In the genomic region with DNA sequence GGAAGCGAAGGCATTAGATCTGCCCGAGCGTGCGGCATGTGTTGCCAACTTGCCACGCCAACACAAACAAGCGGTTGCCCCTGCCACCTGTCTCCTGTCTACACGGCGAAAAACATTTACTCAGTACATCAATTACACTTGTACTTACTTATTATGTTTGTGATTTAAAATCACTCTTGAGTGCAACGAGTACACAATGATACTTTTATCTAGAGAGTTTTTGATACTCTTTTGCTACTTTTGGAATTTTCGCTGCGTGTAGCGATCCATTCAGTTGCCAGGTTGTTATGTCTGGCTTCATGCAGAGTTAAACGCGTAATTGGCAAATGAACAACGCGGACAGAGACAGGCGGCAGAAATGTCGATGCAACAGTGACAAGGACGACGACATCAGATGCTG, we compare ENCODE assay signal across 1 fruit fly cellular context.
A peak's percentile ranks its signal among the peaks of the same experiment; 100 is the strongest.
TF ChIP-seq lines count a peak whose summit lies in the region.

No protein-coding gene starts in this region.

TF ChIP-seq in whole organism, embryonic, 481 proteins besides CTCF, POLR2A, EP300 and RAD21 (continued from another document):
- TF ChIP-seq amos (GFP tag; IDR thresholded peaks at IDR 0.05; lab: Robert Waterston, UW; ENCODE audit: partially characterized antibody) (no peak), CG7372 (GFP tag; IDR thresholded peaks at IDR 0.05; lab: Robert Waterston, UW) (no peak), CG5245 (GFP tag; optimal IDR thresholded peaks at IDR 0.05; lab: Kevin White, UChicago) (peak; percentile 28), sisA (GFP tag; IDR thresholded peaks at IDR 0.05; lab: Robert Waterston, UW) (peak; percentile 23; the same call in 1 of the 2 replicates), C15 (GFP tag; IDR thresholded peaks at IDR 0.05; lab: Robert Waterston, UW) (no peak), CG10979 (tag; optimal IDR thresholded peaks at IDR 0.05; lab: Kevin White, UChicago) (peak; percentile 8), abd-A (tag; optimal IDR thresholded peaks at IDR 0.05; lab: Kevin White, UChicago) (no peak), CG11695 (GFP tag; IDR thresholded peaks at IDR 0.05; lab: Robert Waterston, UW) (0 out of 3 replicates have a peak, but pooled peaks have one; percentile 22), ara (GFP tag; IDR thresholded peaks at IDR 0.05; lab: Robert Waterston, UW) (peak; percentile 60; the same call in 1 of the 2 replicates), Six4 (GFP tag; optimal IDR thresholded peaks at IDR 0.05; lab: Kevin White, UChicago) (peak; percentile 11), CG10959 (GFP tag; IDR thresholded peaks at IDR 0.05; lab: Robert Waterston, UW) (peak; percentile 47; the same call in 1 of the 2 replicates), gcm (GFP tag; optimal IDR thresholded peaks at IDR 0.05; lab: Kevin White, UChicago) (no peak), E2f1 (GFP tag; IDR thresholded peaks at IDR 0.05; lab: Robert Waterston, UW) (no peak), CG6765 (GFP tag; optimal IDR thresholded peaks at IDR 0.05; lab: Kevin White, UChicago) (no peak), dimm (GFP tag; IDR thresholded peaks at IDR 0.05; lab: Robert Waterston, UW) (no peak), Sox102F (GFP tag; optimal IDR thresholded peaks at IDR 0.05; lab: Kevin White, UChicago) (peak; percentile 19), CG1602 (GFP tag; optimal IDR thresholded peaks at IDR 0.05; lab: Kevin White, UChicago) (no peak), so (GFP tag; IDR thresholded peaks at IDR 0.05; lab: Robert Waterston, UW) (no peak), Ptx1 (GFP tag; IDR thresholded peaks at IDR 0.05; lab: Robert Waterston, UW) (0 out of 2 replicates have a peak, but pooled peaks have one; percentile 25), CG10366 (GFP tag; IDR thresholded peaks at IDR 0.05; lab: Robert Waterston, UW) (no peak), Mrtf (GFP tag; IDR thresholded peaks at IDR 0.05; lab: Robert Waterston, UW) (no peak), unpg (GFP tag; optimal IDR thresholded peaks at IDR 0.05; lab: Kevin White, UChicago) (peak; percentile 5), CG7839 (tag; optimal IDR thresholded peaks at IDR 0.05; lab: Kevin White, UChicago) (peak; percentile 16), CG7963 (GFP tag; IDR thresholded peaks at IDR 0.05; lab: Robert Waterston, UW; ENCODE audit: partially characterized antibody) (no peak), lab (GFP tag; optimal IDR thresholded peaks at IDR 0.05; lab: Kevin White, UChicago) (peak; percentile 0), CG4404 (GFP tag; IDR thresholded peaks at IDR 0.05; lab: Robert Waterston, UW) (peak; percentile 51; the same call in 1 of the 2 replicates), peb (GFP tag; IDR thresholded peaks at IDR 0.05; lab: Robert Waterston, UW) (no peak), ase (GFP tag; IDR thresholded peaks at IDR 0.05; lab: Robert Waterston, UW) (no peak), chm (GFP tag; IDR thresholded peaks at IDR 0.05; lab: Robert Waterston, UW) (0 out of 2 replicates have a peak, but pooled peaks have one; percentile 19), YL-1 (GFP tag; optimal IDR thresholded peaks at IDR 0.05; lab: Kevin White, UChicago) (no peak), Blimp-1 (GFP tag; optimal IDR thresholded peaks at IDR 0.05; lab: Kevin White, UChicago) (peak; percentile 28), Med (GFP tag; lab: Kevin White, UChicago) (peak; percentile 75), Antp (GFP tag; optimal IDR thresholded peaks at IDR 0.05; lab: Kevin White, UChicago) (peak; percentile 9), CG18262 (tag; optimal IDR thresholded peaks at IDR 0.05; lab: Kevin White, UChicago) (peak; percentile 7), dmrt99B (tag; optimal IDR thresholded peaks at IDR 0.05; lab: Kevin White, UChicago) (peak; percentile 8), slbo (GFP tag; IDR thresholded peaks at IDR 0.05; lab: Robert Waterston, UW) (peak; percentile 42; the same call in 1 of the 2 replicates), CG1603 (tag; optimal IDR thresholded peaks at IDR 0.05; lab: Kevin White, UChicago) (peak; percentile 34), Xrp1 (GFP tag; IDR thresholded peaks at IDR 0.05; lab: Robert Waterston, UW) (peak; percentile 33; the same call in 1 of the 2 replicates), Rx (GFP tag; IDR thresholded peaks at IDR 0.05; lab: Robert Waterston, UW) (no peak)
